Worm (Caenorhabditis elegans) whole organism, L3 larva: Measurements from ENCODE around the gene F02C9.1.

ENCODE experiments used
- aly-2 ChIP-seq: fragments of 150-350 bp; optimal IDR thresholded peaks from 2 replicates; lab custom pipeline; 2014; ENCODE audit warnings: missing biosample characterization, missing genetic modification characterization
- jun-1 ChIP-seq: fragments of 150-350 bp; optimal IDR thresholded peaks from 2 replicates; lab custom pipeline; 2014; ENCODE audit warnings: missing biosample characterization, missing genetic modification reagents, missing genetic modification characterization
- lin-15B ChIP-seq: fragments of 150-350 bp; optimal IDR thresholded peaks from 2 replicates; lab custom pipeline; 2014; ENCODE audit warnings: missing biosample characterization, missing genetic modification characterization
- nhr-12 ChIP-seq: fragments of 150-350 bp; optimal IDR thresholded peaks from 2 replicates; lab custom pipeline; 2014; ENCODE audit warnings: missing biosample characterization, missing genetic modification characterization

DNA sequence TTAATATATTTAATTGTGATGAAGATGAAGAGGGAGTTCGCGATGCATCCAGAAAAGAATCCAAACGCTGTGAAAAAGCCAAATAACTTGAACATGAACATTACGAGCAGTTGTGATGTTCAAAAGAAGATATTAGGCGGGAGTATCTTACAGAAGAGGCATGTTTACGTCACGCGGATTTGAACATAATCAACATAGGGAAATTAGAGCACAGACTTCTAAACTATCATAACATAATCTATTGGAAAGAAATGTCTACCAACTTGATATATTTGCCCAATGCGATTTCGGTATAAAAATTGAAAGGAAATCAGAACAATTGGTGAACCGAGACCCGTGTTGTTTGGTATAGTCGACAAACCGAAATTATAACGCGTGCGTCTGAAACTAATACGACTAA, 34.4 kb upstream of the F02C9.1 start, which contains the start of gene str-66:
- no peak for TF ChIP-seq lin-15B (tag; lab: Kevin White, UChicago)
- TF ChIP-seq nhr-12 (tag; lab: Kevin White, UChicago) = no peak
- no peak for TF ChIP-seq jun-1 (tag; lab: Kevin White, UChicago)
- no peak for TF ChIP-seq aly-2 (tag; lab: Kevin White, UChicago)
